Worm (Caenorhabditis elegans) whole organism, early embryonic: ENCODE results near the gene ptr-6.

ENCODE experiments used
- ama-1 ChIP-seq: fragments of 150-350 bp; optimal IDR thresholded peaks from 2 replicates; lab custom pipeline; 2014
- ceh-36 ChIP-seq: sonication (generic microtip); optimal IDR thresholded peaks from 2 replicates; lab custom pipeline; 2016; ENCODE audit warnings: missing genetic modification characterization, inconsistent platforms, missing compliant biosample characterization
- flt-1 ChIP-seq: fragments of 200-800 bp; sonication (Bioruptor generic); IDR thresholded peaks from 2 replicates; pipeline ENCODE4 v1.3.6; 2022; ENCODE audit warnings: missing genetic modification characterization, missing compliant biosample characterization
- hmbx-1 ChIP-seq: sonication (generic microtip); optimal IDR thresholded peaks from 2 replicates; lab custom pipeline; 2016; ENCODE audit warnings: mild to moderate bottlenecking, missing genetic modification characterization, missing compliant biosample characterization

DNA sequence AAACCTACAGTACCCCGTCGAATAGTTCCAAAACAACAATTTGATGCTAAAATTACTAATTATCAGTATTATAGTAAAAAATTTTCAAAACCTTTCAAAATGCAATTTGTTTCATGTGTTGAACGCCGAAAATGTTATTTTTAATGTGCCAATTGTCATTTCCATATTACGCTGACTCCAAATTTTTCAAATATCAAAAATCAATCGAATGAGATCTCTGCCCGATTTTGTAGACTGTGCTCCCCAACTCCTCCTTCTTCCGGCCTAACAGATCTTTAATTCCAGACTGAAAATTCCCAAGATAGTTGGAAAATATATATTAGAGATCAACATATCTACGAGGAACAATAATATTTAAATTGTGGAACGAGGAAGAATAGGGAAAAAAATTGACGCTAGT is 31.1 kb upstream of the ptr-6 start:
- TF ChIP-seq ama-1 (lab: Kevin White, UChicago): no peak
- TF ChIP-seq flt-1 (GFP tag; lab: Robert Waterston, UW): no peak
- no peak for TF ChIP-seq ceh-36 (tag; lab: Kevin White, UChicago)
- no peak for TF ChIP-seq hmbx-1 (tag; lab: Kevin White, UChicago)
